Worm (Caenorhabditis elegans): ENCODE measurements around the gene ral-1.
A peak's percentile ranks its signal among the peaks of the same experiment; 100 is the strongest.

Gene ral-1

DNA sequence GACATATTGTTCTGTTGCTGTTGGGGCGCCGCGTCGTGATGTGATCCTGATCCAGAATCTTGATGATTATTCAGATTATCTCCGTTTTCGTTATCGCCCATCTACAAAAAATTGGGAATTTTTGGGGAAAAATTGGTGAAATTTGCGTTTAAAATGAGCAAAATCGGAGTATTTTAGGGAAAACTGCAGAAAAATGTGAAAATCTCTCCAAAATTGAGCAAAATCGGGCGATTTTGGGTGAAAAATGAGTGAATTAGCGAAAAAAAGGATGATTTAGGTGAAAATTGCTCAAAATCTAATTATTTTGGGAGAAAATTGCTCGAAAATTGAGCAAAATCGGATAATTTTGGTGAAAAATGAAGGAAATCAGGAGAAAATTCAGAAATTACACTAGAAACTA is 10.0 kb downstream of the ral-1 start, which contains the start of gene Y53G8AR.9:
Gene Y53G8AR.9, minus strand, starts transcription at position 101 of the 400 bp plus-strand sequence.
- TF ChIP-seq nhr-25 (tag; optimal IDR thresholded peaks at IDR 0.05) (no peak), ZK546.5 (tag; optimal IDR thresholded peaks at IDR 0.05) (no peak), blmp-1 (tag; optimal IDR thresholded peaks at IDR 0.05; ENCODE audit: insufficient read depth) (no peak), nhr-11 (tag; optimal IDR thresholded peaks at IDR 0.05) (no peak), crh-2 (tag; optimal IDR thresholded peaks at IDR 0.05) (no peak), nhr-6 (tag; optimal IDR thresholded peaks at IDR 0.05) (no peak), fos-1 (tag; optimal IDR thresholded peaks at IDR 0.05) (no peak)

DNA sequence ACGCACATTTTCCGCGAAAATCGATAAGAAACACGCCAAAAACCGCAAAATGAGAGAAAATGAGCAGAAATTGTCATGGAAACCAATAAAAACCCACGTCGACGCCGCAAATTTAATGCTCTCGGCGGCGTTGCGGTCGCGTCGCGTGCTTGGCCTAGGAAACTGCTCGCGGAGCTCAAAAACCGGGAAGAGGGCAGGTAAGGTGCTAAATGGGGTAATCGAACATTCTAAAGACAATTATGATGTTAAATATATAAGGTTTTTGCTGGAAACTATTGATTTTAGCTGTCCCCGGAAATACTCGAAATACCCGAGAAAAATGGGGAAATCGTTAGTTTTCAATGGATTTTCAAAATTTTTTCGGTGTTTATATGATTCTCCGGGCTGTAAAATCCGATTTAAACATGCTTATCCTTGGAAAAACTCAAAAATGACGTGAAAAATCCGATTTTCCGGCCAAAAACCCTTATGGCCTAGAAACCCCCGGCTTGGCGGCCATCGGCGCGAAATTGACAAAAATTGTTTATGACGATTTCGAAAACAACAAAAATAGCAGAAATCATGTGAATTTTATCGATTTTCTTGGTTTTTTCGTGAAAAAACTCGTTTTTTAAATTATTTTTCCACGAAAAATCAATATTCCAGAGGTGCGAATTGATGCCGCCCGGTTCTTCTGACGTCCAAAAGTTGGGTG is 11.4 kb downstream of the ral-1 start, which contains the start of gene phf-15:
Gene phf-15, plus strand, starts transcription at position 537 of the 694 bp plus-strand sequence.
- TF ChIP-seq unc-62 (GFP tag; optimal IDR thresholded peaks at IDR 0.05) (no peak), crh-2 (tag; optimal IDR thresholded peaks at IDR 0.05) (peak; percentile 29), lsy-2 (tag; optimal IDR thresholded peaks at IDR 0.05) (peak in 1 of 2 experiments; percentile 30)

DNA sequence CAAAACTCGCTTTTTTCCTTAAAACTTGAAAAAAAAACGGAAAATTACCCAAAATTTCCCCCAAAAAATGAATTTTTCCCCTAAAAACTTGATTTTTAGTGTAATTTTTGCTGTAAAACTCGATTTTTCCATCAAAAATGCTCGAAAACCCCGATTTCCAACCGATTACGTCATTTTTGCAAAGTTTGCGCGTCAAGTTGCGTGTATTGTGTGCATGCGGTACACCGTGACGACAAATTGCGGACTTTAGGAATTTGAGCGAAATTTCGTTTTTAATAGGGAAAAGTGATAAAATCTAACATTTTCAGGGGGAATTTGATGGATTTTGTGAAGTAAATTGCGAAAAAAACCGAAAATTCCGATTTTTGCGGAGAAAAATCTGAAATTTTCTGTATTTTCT is 12.8 kb downstream of the ral-1 start:
- TF ChIP-seq egl-27 (tag; optimal IDR thresholded peaks at IDR 0.05) (no peak), elt-3 (tag; optimal IDR thresholded peaks at IDR 0.05) (no peak), ZK546.5 (tag; optimal IDR thresholded peaks at IDR 0.05) (no peak), gmeb-1 (tag; optimal IDR thresholded peaks at IDR 0.05) (peak; percentile 69), nhr-21 (tag; optimal IDR thresholded peaks at IDR 0.05) (no peak), ceh-82 (tag; optimal IDR thresholded peaks at IDR 0.05) (no peak), elt-1 (tag; optimal IDR thresholded peaks at IDR 0.05) (no peak), mbf-1 (tag; optimal IDR thresholded peaks at IDR 0.05) (no peak), lin-39 (tag; optimal IDR thresholded peaks at IDR 0.05) (no peak), snpc-4 (tag; optimal IDR thresholded peaks at IDR 0.05) (peak; percentile 21), lin-11 (tag; optimal IDR thresholded peaks at IDR 0.05) (no peak), peb-1 (tag; optimal IDR thresholded peaks at IDR 0.05) (no peak), skn-1 (tag; optimal IDR thresholded peaks at IDR 0.05) (no peak), nhr-12 (tag; optimal IDR thresholded peaks at IDR 0.05) (no peak), R02D3.7 (tag; optimal IDR thresholded peaks at IDR 0.05) (no peak), aly-2 (tag; optimal IDR thresholded peaks at IDR 0.05) (no peak), unc-55 (GFP tag; optimal IDR thresholded peaks at IDR 0.05) (peak; percentile 80), ztf-4 (tag; optimal IDR thresholded peaks at IDR 0.05) (no peak), sma-3 (GFP tag; optimal IDR thresholded peaks at IDR 0.05) (peak; percentile 35), sem-4 (tag; optimal IDR thresholded peaks at IDR 0.05) (no peak), fos-1 (tag; optimal IDR thresholded peaks at IDR 0.05) (peak; percentile 43), nhr-25 (tag; optimal IDR thresholded peaks at IDR 0.05) (peak; percentile 56), ama-1 (optimal IDR thresholded peaks at IDR 0.05) (peak; percentile 44), lsy-2 (tag; optimal IDR thresholded peaks at IDR 0.05) (peak; percentile 69 to 91), blmp-1 (tag; optimal IDR thresholded peaks at IDR 0.05; ENCODE audit: insufficient read depth) (no peak), mab-5 (tag; optimal IDR thresholded peaks at IDR 0.05) (no peak), alr-1 (tag; optimal IDR thresholded peaks at IDR 0.05) (no peak), crh-2 (tag; optimal IDR thresholded peaks at IDR 0.05) (peak; percentile 42), ztf-11 (tag; optimal IDR thresholded peaks at IDR 0.05) (no peak), unc-62 (GFP tag; optimal IDR thresholded peaks at IDR 0.05) (no peak), dmd-4 (tag; optimal IDR thresholded peaks at IDR 0.05) (no peak), ceh-16 (tag; optimal IDR thresholded peaks at IDR 0.05) (no peak), Y55F3AM.14 (GFP tag; optimal IDR thresholded peaks at IDR 0.05) (no peak), mdl-1 (tag; optimal IDR thresholded peaks at IDR 0.05) (no peak), C34F6.9 (tag; optimal IDR thresholded peaks at IDR 0.05) (peak; percentile 80), nhr-10 (tag; optimal IDR thresholded peaks at IDR 0.05) (no peak), ztf-1 (GFP tag; conservative IDR thresholded peaks at IDR 0.05) (no peak), nhr-77 (tag; optimal IDR thresholded peaks at IDR 0.05) (no peak), nhr-23 (tag; optimal IDR thresholded peaks at IDR 0.05) (no peak), lin-13 (GFP tag; optimal IDR thresholded peaks at IDR 0.05) (peak; percentile 54), nhr-6 (tag; optimal IDR thresholded peaks at IDR 0.05) (peak; percentile 65), sma-9 (GFP tag; optimal IDR thresholded peaks at IDR 0.05) (no peak), sma-9 (tag; optimal IDR thresholded peaks at IDR 0.05) (no peak), nhr-129 (tag; optimal IDR thresholded peaks at IDR 0.05) (peak; percentile 93), F13H6.1 (tag; optimal IDR thresholded peaks at IDR 0.05) (peak; percentile 22), nhr-237 (tag; optimal IDR thresholded peaks at IDR 0.05) (no peak), unc-39 (tag; optimal IDR thresholded peaks at IDR 0.05) (no peak), nhr-11 (tag; optimal IDR thresholded peaks at IDR 0.05) (no peak), zag-1 (tag; optimal IDR thresholded peaks at IDR 0.05) (no peak)

All from whole organism, L2 larva.